Fruit fly (Drosophila melanogaster): ENCODE measurements around the gene LManV.
A peak's percentile ranks its signal among the peaks of the same experiment; 100 is the strongest.

LManV gene

dm6 chr2L:8791703-8792102 is 15.6 kb upstream of the LManV start:
- TF ChIP-seq Jra (GFP tag; optimal IDR thresholded peaks at IDR 0.05) (no peak), Rel (GFP tag; optimal IDR thresholded peaks at IDR 0.05) (no peak), Rel (tag; optimal IDR thresholded peaks at IDR 0.05) (no peak), foxo (GFP tag; optimal IDR thresholded peaks at IDR 0.05) (no peak), dmrt93B (GFP tag; optimal IDR thresholded peaks at IDR 0.05) (no peak), rgr (GFP tag; optimal IDR thresholded peaks at IDR 0.05) (no peak), woc (GFP tag; optimal IDR thresholded peaks at IDR 0.05) (no peak), usp (GFP tag; optimal IDR thresholded peaks at IDR 0.05) (no peak), Abd-B (GFP tag; optimal IDR thresholded peaks at IDR 0.05) (no peak), N (GFP tag; optimal IDR thresholded peaks at IDR 0.05) (no peak), dsf (GFP tag; optimal IDR thresholded peaks at IDR 0.05; ENCODE audit: borderline replicate concordance) (no peak), pan (optimal IDR thresholded peaks at IDR 0.05) (no peak), Hr78 (GFP tag; optimal IDR thresholded peaks at IDR 0.05) (no peak)

dm6 chr2L:8787575-8787974 is 11.5 kb upstream of the LManV start:
- TF ChIP-seq Rel (GFP tag; optimal IDR thresholded peaks at IDR 0.05) (no peak), Rel (tag; optimal IDR thresholded peaks at IDR 0.05) (no peak), ey (GFP tag; optimal IDR thresholded peaks at IDR 0.05) (peak; percentile 29), woc (GFP tag; optimal IDR thresholded peaks at IDR 0.05) (no peak), Abd-B (GFP tag; optimal IDR thresholded peaks at IDR 0.05) (no peak), h (GFP tag; optimal IDR thresholded peaks at IDR 0.05) (peak; percentile 45), rgr (GFP tag; optimal IDR thresholded peaks at IDR 0.05) (peak; percentile 6), fru (GFP tag; optimal IDR thresholded peaks at IDR 0.05) (peak; percentile 45), psq (GFP tag; optimal IDR thresholded peaks at IDR 0.05) (no peak), sv (GFP tag; optimal IDR thresholded peaks at IDR 0.05) (no peak), foxo (GFP tag; optimal IDR thresholded peaks at IDR 0.05) (peak in 1 of 2 experiments; percentile 17), brk (GFP tag; optimal IDR thresholded peaks at IDR 0.05) (no peak), HLH106 (tag; optimal IDR thresholded peaks at IDR 0.05) (peak; percentile 31), Sp1 (GFP tag; optimal IDR thresholded peaks at IDR 0.05) (peak; percentile 38)

dm6 chr2L:8784731-8785130 is 8.7 kb upstream of the LManV start:
- TF ChIP-seq Mio (GFP tag; optimal IDR thresholded peaks at IDR 0.05) (no peak), tai (GFP tag; optimal IDR thresholded peaks at IDR 0.05) (no peak), Sp1 (GFP tag; optimal IDR thresholded peaks at IDR 0.05) (no peak), dmrt93B (GFP tag; optimal IDR thresholded peaks at IDR 0.05) (no peak), N (GFP tag; optimal IDR thresholded peaks at IDR 0.05) (no peak), Abd-B (GFP tag; optimal IDR thresholded peaks at IDR 0.05) (no peak), CrebA (GFP tag; optimal IDR thresholded peaks at IDR 0.05; ENCODE audit: borderline replicate concordance) (no peak), Hr78 (GFP tag; optimal IDR thresholded peaks at IDR 0.05) (no peak), pan (optimal IDR thresholded peaks at IDR 0.05) (no peak), brk (GFP tag; optimal IDR thresholded peaks at IDR 0.05) (no peak), dl (GFP tag; optimal IDR thresholded peaks at IDR 0.05; ENCODE audit: insufficient read depth in 1 of 2, partially characterized antibody in 2 of 2) (no peak), GATAd (GFP tag; optimal IDR thresholded peaks at IDR 0.05) (no peak), Hnf4 (GFP tag; optimal IDR thresholded peaks at IDR 0.05) (no peak), dsf (GFP tag; optimal IDR thresholded peaks at IDR 0.05; ENCODE audit: borderline replicate concordance) (no peak), sv (GFP tag; optimal IDR thresholded peaks at IDR 0.05) (no peak)

dm6 chr2L:8782400-8782799 is 6.3 kb upstream of the LManV start, which contains the start of gene CG42710:
TSS of gene CG42710 (minus strand) at chr2L:8782500.
- no peak for TF ChIP-seq br (GFP tag; optimal IDR thresholded peaks at IDR 0.05)
- TF ChIP-seq tai (GFP tag; optimal IDR thresholded peaks at IDR 0.05) = no peak
- no peak for TF ChIP-seq usp (GFP tag; optimal IDR thresholded peaks at IDR 0.05)
- no peak for TF ChIP-seq Dif (GFP tag; optimal IDR thresholded peaks at IDR 0.05; ENCODE audit: partially characterized antibody)
- no peak for TF ChIP-seq brk (GFP tag; optimal IDR thresholded peaks at IDR 0.05)
- TF ChIP-seq jim (GFP tag; optimal IDR thresholded peaks at IDR 0.05) = no peak
- TF ChIP-seq dl (GFP tag; optimal IDR thresholded peaks at IDR 0.05; ENCODE audit: insufficient read depth in 1 of 2, partially characterized antibody in 2 of 2) = no peak
- TF ChIP-seq rgr (GFP tag; optimal IDR thresholded peaks at IDR 0.05) = no peak
- TF ChIP-seq psq (GFP tag; optimal IDR thresholded peaks at IDR 0.05) = no peak
- TF ChIP-seq OdsH (GFP tag; optimal IDR thresholded peaks at IDR 0.05) = no peak
- TF ChIP-seq pan (optimal IDR thresholded peaks at IDR 0.05) = no peak
- TF ChIP-seq Dfd (GFP tag; optimal IDR thresholded peaks at IDR 0.05) = no peak
- no peak for TF ChIP-seq dmrt93B (GFP tag; optimal IDR thresholded peaks at IDR 0.05)
- TF ChIP-seq CG32264 (GFP tag; optimal IDR thresholded peaks at IDR 0.05) = no peak
- no peak for TF ChIP-seq Rel (GFP tag; optimal IDR thresholded peaks at IDR 0.05)
- TF ChIP-seq Rel (tag; optimal IDR thresholded peaks at IDR 0.05) = no peak
- TF ChIP-seq ey (GFP tag; optimal IDR thresholded peaks at IDR 0.05) = no peak
- TF ChIP-seq Hr83 (GFP tag; optimal IDR thresholded peaks at IDR 0.05; ENCODE audit: poor library complexity, severe bottlenecking) = no peak
- no peak for TF ChIP-seq Myc (optimal IDR thresholded peaks at IDR 0.05)

Measured in whole organism, wandering third instar larva.